Worm (Caenorhabditis elegans) whole organism, late embryonic: Measurements from ENCODE around the gene grl-4.
A peak's percentile ranks its signal among the peaks of the same experiment; 100 is the strongest.

Source experiments
- ama-1 ChIP-seq: fragments of 150-350 bp; optimal IDR thresholded peaks from 2 replicates; lab custom pipeline; 2014
- ceh-31 ChIP-seq: sonication (generic microtip); optimal IDR thresholded peaks from 2 replicates; lab custom pipeline; 2016; ENCODE audit warnings: missing genetic modification characterization, missing compliant biosample characterization
- pqm-1 ChIP-seq: sonication (generic microtip); optimal IDR thresholded peaks from 2 replicates; lab custom pipeline; 2016; ENCODE audit warnings: missing genetic modification characterization, missing compliant biosample characterization
- rnt-1 ChIP-seq: sonication (generic microtip); optimal IDR thresholded peaks from 2 replicates; lab custom pipeline; 2016; ENCODE audit warnings: missing genetic modification characterization, missing compliant biosample characterization
- sox-4 ChIP-seq: sonication (generic microtip); optimal IDR thresholded peaks from 2 replicates; lab custom pipeline; 2017; ENCODE audit warnings: mild to moderate bottlenecking, missing genetic modification characterization, inconsistent platforms, missing compliant biosample characterization
- tbx-2 ChIP-seq: sonication (generic microtip); optimal IDR thresholded peaks from 2 replicates; lab custom pipeline; 2016; ENCODE audit warnings: missing genetic modification characterization, missing compliant biosample characterization
- unc-3 ChIP-seq, 2 experiments: fragments of 200-800 bp in 1 of 2; sonication (Bioruptor generic) in 1 of 2; sonication (generic microtip) in 1 of 2; conservative IDR thresholded peaks in 1 of 2; optimal IDR thresholded peaks in 1 of 2; 2 replicates each; pipeline versions ENCODE4 v1.3.6 to Lab custom; 2016 to 2022; ENCODE audit warnings: missing compliant biosample characterization in 2 of 2, missing genetic modification characterization in 2 of 2, missing genetic modification reagents in 1 of 2
- unc-42 ChIP-seq: sonication (generic microtip); optimal IDR thresholded peaks from 2 replicates; lab custom pipeline; 2016; ENCODE audit warnings: missing genotype, missing genetic modification characterization, missing compliant biosample characterization

- TF ChIP-seq unc-42 (tag; lab: Kevin White, UChicago): peak; percentile 57
- no peak for TF ChIP-seq sox-4 (tag; lab: Kevin White, UChicago)
- no peak for TF ChIP-seq ama-1 (lab: Kevin White, UChicago)
- TF ChIP-seq ceh-31 (tag; lab: Kevin White, UChicago): no peak
- no peak for TF ChIP-seq tbx-2 (tag; lab: Kevin White, UChicago)
- TF ChIP-seq pqm-1 (tag; lab: Kevin White, UChicago): no peak
- TF ChIP-seq rnt-1 (tag; lab: Kevin White, UChicago): no peak
- TF ChIP-seq unc-3 (GFP tag; conservative IDR thresholded peaks at IDR 0.05; lab: Robert Waterston, UW): no peak
- no peak for TF ChIP-seq unc-3 (tag; optimal IDR thresholded peaks at IDR 0.05; lab: Kevin White, UChicago)
Observed at ce11 chrIV:7274969-7275548, 35.5 kb downstream of the grl-4 start.
